Worm (Caenorhabditis elegans) whole organism, young adult: ENCODE data around the gene F40G12.10.

Experiments
- B0336.3 ChIP-seq: fragments of 200-800 bp; sonication (Bioruptor generic); IDR thresholded peaks from 2 replicates; pipeline ENCODE4 v1.3.6; 2022; ENCODE audit warnings: missing genetic modification characterization, missing compliant biosample characterization
- C17E4.6 ChIP-seq: fragments of 200-800 bp; sonication (Bioruptor generic); IDR thresholded peaks from 2 replicates; pipeline ENCODE4 v1.3.6; 2022; ENCODE audit warnings: missing genetic modification reagents, missing genetic modification characterization, missing compliant biosample characterization
- D2030.7 ChIP-seq: fragments of 200-800 bp; sonication (Bioruptor generic); IDR thresholded peaks from 2 replicates; pipeline ENCODE4 v1.3.6; 2022; ENCODE audit warnings: missing genetic modification reagents, missing genetic modification characterization, missing compliant biosample characterization
- F10E7.11 ChIP-seq: sonication (generic microtip); optimal IDR thresholded peaks from 2 replicates; lab custom pipeline; 2017; ENCODE audit warnings: mild to moderate bottlenecking, missing genetic modification characterization, moderate library complexity, missing compliant biosample characterization
- F33H1.4 ChIP-seq: fragments of 200-800 bp; sonication (Bioruptor generic); IDR thresholded peaks from 2 replicates; pipeline ENCODE4 v1.3.6; 2022; ENCODE audit warnings: missing genetic modification reagents, missing genetic modification characterization, missing compliant biosample characterization
- F37B4.10 ChIP-seq: fragments of 200-800 bp; sonication (Bioruptor generic); IDR thresholded peaks from 2 replicates; pipeline ENCODE4 v1.3.6; 2022; ENCODE audit warnings: missing genetic modification characterization, missing compliant biosample characterization
- F39B2.1 ChIP-seq: fragments of 200-800 bp; sonication (Bioruptor generic); IDR thresholded peaks from 2 replicates; pipeline ENCODE4 v1.3.6; 2022; ENCODE audit warnings: missing genetic modification reagents, missing genetic modification characterization, missing compliant biosample characterization
- ama-1 ChIP-seq, 3 experiments: fragments of 150-350 bp in 1 of 3; sonication (generic microtip) in 2 of 3; optimal IDR thresholded peaks; 2 replicates each; lab custom pipeline; 2014 to 2018; ENCODE audit warnings: missing biosample characterization in 2 of 3, missing genetic modification characterization in 2 of 3, missing genetic modification reagents in 2 of 3
- aptf-2 ChIP-seq: fragments of 200-800 bp; sonication (Bioruptor generic); conservative IDR thresholded peaks from 2 replicates; pipeline ENCODE4 v1.3.6; 2022; ENCODE audit warnings: missing genetic modification reagents, missing genetic modification characterization, missing compliant biosample characterization
- attf-5 ChIP-seq: fragments of 200-800 bp; sonication (Bioruptor generic); optimal IDR thresholded peaks from 2 replicates; lab custom pipeline; 2018; ENCODE audit warnings: mild to moderate bottlenecking, missing genetic modification characterization, missing compliant biosample characterization
- attf-6 ChIP-seq: fragments of 200-800 bp; sonication (Bioruptor generic); IDR thresholded peaks from 2 replicates; pipeline ENCODE4 v1.3.6; 2022; ENCODE audit warnings: missing genetic modification reagents, missing genetic modification characterization, missing compliant biosample characterization
- bed-2 ChIP-seq: fragments of 200-800 bp; sonication (Bioruptor generic); IDR thresholded peaks from 2 replicates; pipeline ENCODE4 v1.3.6; 2022; ENCODE audit warnings: missing genetic modification reagents, missing genetic modification characterization, missing compliant biosample characterization
- cebp-1 ChIP-seq, 2 experiments: fragments of 200-800 bp in 1 of 2; sonication (Bioruptor generic) in 1 of 2; sonication (generic microtip) in 1 of 2; IDR thresholded peaks in 1 of 2; optimal IDR thresholded peaks in 1 of 2; 2 replicates each; pipeline versions ENCODE4 v1.3.6 to Lab custom; 2017 to 2022; ENCODE audit warnings: missing compliant biosample characterization in 2 of 2, missing genetic modification characterization in 2 of 2, mild to moderate bottlenecking in 1 of 2, missing genetic modification reagents in 1 of 2, moderate library complexity in 1 of 2
- ceh-40 ChIP-seq: fragments of 200-800 bp; sonication (Bioruptor generic); IDR thresholded peaks from 2 replicates; pipeline ENCODE4 v1.3.6; 2022; ENCODE audit warnings: missing genetic modification characterization, missing compliant biosample characterization
- efl-1 ChIP-seq: fragments of 150-350 bp; optimal IDR thresholded peaks from 2 replicates; lab custom pipeline; 2014; ENCODE audit warnings: missing biosample characterization, missing genetic modification reagents, missing genetic modification characterization
- egrh-3 ChIP-seq: fragments of 200-800 bp; sonication (Bioruptor generic); IDR thresholded peaks from 2 replicates; pipeline ENCODE4 v1.3.6; 2022; ENCODE audit warnings: missing genetic modification reagents, missing genetic modification characterization, missing compliant biosample characterization
- ets-4 ChIP-seq: fragments of 200-800 bp; sonication (Bioruptor generic); optimal IDR thresholded peaks from 2 replicates; lab custom pipeline; 2018; ENCODE audit warnings: mild to moderate bottlenecking, missing genetic modification characterization, missing compliant biosample characterization
- fkh-3 ChIP-seq: sonication (generic microtip); optimal IDR thresholded peaks from 2 replicates; lab custom pipeline; 2016; ENCODE audit warnings: mild to moderate bottlenecking, missing genetic modification characterization, missing compliant biosample characterization
- hmg-1.2 ChIP-seq: fragments of 200-800 bp; sonication (Bioruptor generic); IDR thresholded peaks from 2 replicates; pipeline ENCODE4 v1.3.6; 2022; ENCODE audit warnings: missing genetic modification reagents, missing genetic modification characterization, missing compliant biosample characterization
- lin-54 ChIP-seq: fragments of 200-800 bp; sonication (Bioruptor generic); optimal IDR thresholded peaks from 2 replicates; lab custom pipeline; 2018; ENCODE audit warnings: mild to moderate bottlenecking, missing genetic modification characterization, missing compliant biosample characterization
- mel-28 ChIP-seq: sonication (generic microtip); optimal IDR thresholded peaks from 2 replicates; lab custom pipeline; 2016; ENCODE audit warnings: borderline replicate concordance, mild to moderate bottlenecking, missing genetic modification characterization, missing compliant biosample characterization
- nfyb-1 ChIP-seq: fragments of 200-800 bp; sonication (Bioruptor generic); IDR thresholded peaks from 2 replicates; pipeline ENCODE4 v1.3.6; 2022; ENCODE audit warnings: missing genetic modification reagents, missing genetic modification characterization, missing compliant biosample characterization
- pha-4 ChIP-seq: fragments of 150-350 bp; sonication (generic microtip); optimal IDR thresholded peaks from 2 replicates; lab custom pipeline; 2014; ENCODE audit warnings: missing biosample characterization, missing genetic modification reagents, missing genetic modification characterization
- rcor-1 ChIP-seq: fragments of 200-800 bp; sonication (Bioruptor generic); IDR thresholded peaks from 2 replicates; pipeline ENCODE4 v1.3.6; 2022; ENCODE audit warnings: missing genetic modification reagents, missing genetic modification characterization, missing compliant biosample characterization
- snpc-3.4 ChIP-seq: sonication (generic microtip); optimal IDR thresholded peaks from 2 replicates; lab custom pipeline; 2017; ENCODE audit warnings: missing genetic modification characterization, mild to moderate bottlenecking, missing compliant biosample characterization, antibody characterized with exemption, moderate library complexity, missing genotype, missing genetic modification reagents
- xnd-1 ChIP-seq: sonication (generic microtip); optimal IDR thresholded peaks from 2 replicates; lab custom pipeline; 2016; ENCODE audit warnings: missing genotype, missing genetic modification reagents, missing genetic modification characterization, missing compliant biosample characterization
- zim-3 ChIP-seq: sonication (generic microtip); optimal IDR thresholded peaks from 2 replicates; lab custom pipeline; 2017; ENCODE audit warnings: mild to moderate bottlenecking, missing genetic modification characterization, moderate library complexity, missing compliant biosample characterization
- ztf-28 ChIP-seq: fragments of 200-800 bp; sonication (Bioruptor generic); IDR thresholded peaks from 2 replicates; pipeline ENCODE4 v1.3.6; 2022; ENCODE audit warnings: missing genetic modification reagents, missing genetic modification characterization, missing compliant biosample characterization
- ztf-6 ChIP-seq: fragments of 200-800 bp; sonication (Bioruptor generic); IDR thresholded peaks from 2 replicates; pipeline ENCODE4 v1.3.6; 2022; ENCODE audit warnings: missing genetic modification reagents, missing genetic modification characterization, missing compliant biosample characterization

Gene F40G12.10

ce11 chrV:14312695-14313094 lies 29.4 kb downstream of the F40G12.10 start, which contains the start of gene F14D7.8:
Gene F14D7.8, minus strand, starts transcription at chrV:14312795.
- no peak for TF ChIP-seq bed-2 (GFP tag; lab: Robert Waterston, UW)
- no peak for TF ChIP-seq F33H1.4
- no peak for TF ChIP-seq nfyb-1 (GFP tag; lab: Robert Waterston, UW)
- TF ChIP-seq fkh-3, result no peak
- no peak for TF ChIP-seq mel-28 (tag; lab: Kevin White, UChicago)
- no peak for TF ChIP-seq aptf-2 (GFP tag; lab: Robert Waterston, UW)
- TF ChIP-seq F39B2.1 (GFP tag; lab: Robert Waterston, UW), result no peak
- TF ChIP-seq pha-4 (tag; lab: Kevin White, UChicago), result no peak
- TF ChIP-seq F37B4.10 (GFP tag; lab: Robert Waterston, UW), result no peak
- no peak for TF ChIP-seq attf-5 (GFP tag; lab: Kevin White, UChicago)

- TF ChIP-seq attf-6, result no peak
- TF ChIP-seq lin-54 (GFP tag; lab: Kevin White, UChicago), result no peak
- no peak for TF ChIP-seq ceh-40 (GFP tag; lab: Robert Waterston, UW)
- no peak for TF ChIP-seq snpc-3.4 (tag; lab: Kevin White, UChicago)
- TF ChIP-seq rcor-1 (GFP tag; lab: Robert Waterston, UW), result no peak
- no peak for TF ChIP-seq xnd-1 (tag; lab: Kevin White, UChicago)
- TF ChIP-seq ama-1 (optimal IDR thresholded peaks at IDR 0.05; lab: Kevin White, UChicago), result no peak
- no peak for TF ChIP-seq ama-1 (GFP tag; optimal IDR thresholded peaks at IDR 0.05; lab: Kevin White, UChicago)
Measured at ce11 chrV:14314236-14314635, 30.9 kb downstream of the F40G12.10 start, which contains the start of gene F47B8.1. Gene F47B8.1, minus strand, starts transcription at chrV:14314336.

ce11 chrV:14316525-14316924 lies 33.2 kb downstream of the F40G12.10 start, which contains the start of gene F47B8.2:
Gene F47B8.2, minus strand, starts transcription at chrV:14316625.
- TF ChIP-seq ztf-6 (GFP tag; lab: Robert Waterston, UW), result no peak
- TF ChIP-seq hmg-1.2 (GFP tag; lab: Robert Waterston, UW), result no peak
- no peak for TF ChIP-seq ets-4 (GFP tag; lab: Kevin White, UChicago)
- no peak for TF ChIP-seq C17E4.6 (GFP tag; lab: Robert Waterston, UW)
- no peak for TF ChIP-seq B0336.3 (GFP tag; lab: Robert Waterston, UW)
- no peak for TF ChIP-seq efl-1 (GFP tag; lab: Kevin White, UChicago)

ce11 chrV:14317204-14317603 lies 33.9 kb downstream of the F40G12.10 start:
- no peak for TF ChIP-seq D2030.7 (GFP tag; lab: Robert Waterston, UW)
- no peak for TF ChIP-seq F10E7.11 (tag; lab: Kevin White, UChicago)

ce11 chrV:14317621-14318020 lies 34.3 kb downstream of the F40G12.10 start:
- TF ChIP-seq egrh-3 (GFP tag; lab: Robert Waterston, UW) (no peak), zim-3 (tag; lab: Kevin White, UChicago) (no peak), cebp-1 (GFP tag; IDR thresholded peaks at IDR 0.05; lab: Robert Waterston, UW) (no peak), cebp-1 (tag; optimal IDR thresholded peaks at IDR 0.05; lab: Kevin White, UChicago) (peak; percentile 1), ztf-28 (GFP tag; lab: Robert Waterston, UW) (no peak)
